Worm (Caenorhabditis elegans) whole organism, early embryonic: ENCODE measurements around the gene srf-3.

ENCODE experiments used
- B0310.2 ChIP-seq: sonication (generic microtip); optimal IDR thresholded peaks from 2 replicates; lab custom pipeline; 2016; ENCODE audit warnings: mild to moderate bottlenecking, missing genetic modification characterization, missing compliant biosample characterization
- aly-1 ChIP-seq: sonication (generic microtip); optimal IDR thresholded peaks from 2 replicates; lab custom pipeline; 2016; ENCODE audit warnings: missing genetic modification characterization, missing compliant biosample characterization
- ama-1 ChIP-seq: fragments of 150-350 bp; optimal IDR thresholded peaks from 2 replicates; lab custom pipeline; 2014
- ceh-13 ChIP-seq: fragments of 200-800 bp; sonication (Bioruptor generic); optimal IDR thresholded peaks from 2 replicates; lab custom pipeline; 2018; ENCODE audit warnings: mild to moderate bottlenecking, missing genetic modification characterization, missing compliant biosample characterization
- ceh-36 ChIP-seq: sonication (generic microtip); optimal IDR thresholded peaks from 2 replicates; lab custom pipeline; 2016; ENCODE audit warnings: missing genetic modification characterization, inconsistent platforms, missing compliant biosample characterization
- ets-7 ChIP-seq: sonication (generic microtip); optimal IDR thresholded peaks from 2 replicates; lab custom pipeline; 2016; ENCODE audit warnings: missing genotype, missing genetic modification characterization, missing compliant biosample characterization
- flt-1 ChIP-seq: fragments of 200-800 bp; sonication (Bioruptor generic); IDR thresholded peaks from 2 replicates; pipeline ENCODE4 v1.3.6; 2022; ENCODE audit warnings: missing genetic modification characterization, missing compliant biosample characterization
- hmbx-1 ChIP-seq: sonication (generic microtip); optimal IDR thresholded peaks from 2 replicates; lab custom pipeline; 2016; ENCODE audit warnings: mild to moderate bottlenecking, missing genetic modification characterization, missing compliant biosample characterization
- hmg-4 ChIP-seq: fragments of 200-800 bp; sonication (Bioruptor generic); optimal IDR thresholded peaks from 2 replicates; lab custom pipeline; 2018; ENCODE audit warnings: mild to moderate bottlenecking, missing genetic modification characterization, missing compliant biosample characterization
- pes-1 ChIP-seq: fragments of 200-800 bp; sonication (Bioruptor generic); IDR thresholded peaks from 2 replicates; pipeline ENCODE4 v1.3.6; 2022; ENCODE audit warnings: missing genetic modification reagents, missing genetic modification characterization, missing compliant biosample characterization
- sea-1 ChIP-seq: fragments of 200-800 bp; sonication (Bioruptor generic); conservative IDR thresholded peaks from 2 replicates; pipeline ENCODE4 v1.3.6; 2022; ENCODE audit warnings: missing genetic modification characterization, missing compliant biosample characterization
- tbx-11 ChIP-seq: fragments of 200-800 bp; sonication (Bioruptor generic); IDR thresholded peaks from 2 replicates; pipeline ENCODE4 v1.3.6; 2022; ENCODE audit warnings: missing genetic modification characterization, missing compliant biosample characterization
- tra-4 ChIP-seq: sonication (generic microtip); optimal IDR thresholded peaks from 2 replicates; lab custom pipeline; 2017; ENCODE audit warnings: missing genetic modification characterization, missing compliant biosample characterization

DNA sequence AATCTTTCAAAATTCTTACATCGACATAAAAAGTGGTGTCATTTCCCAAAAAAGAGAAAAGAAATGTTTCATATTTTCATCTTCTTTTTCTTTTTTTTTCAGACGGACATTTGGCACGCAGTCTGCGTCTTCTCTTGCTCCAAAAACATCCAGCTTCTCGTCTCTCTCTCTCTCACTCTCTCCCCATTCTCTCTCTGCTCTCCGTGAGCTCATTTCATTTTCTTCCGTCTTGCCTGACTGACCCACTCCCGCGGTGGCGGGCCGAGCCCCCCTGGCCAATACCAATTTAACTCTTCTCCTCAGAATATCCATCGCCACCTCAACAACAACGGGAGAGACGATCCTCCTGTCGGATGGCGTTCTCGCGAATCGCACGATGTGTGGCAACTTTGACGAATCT, 3.7 kb upstream of the srf-3 start, which contains the start of gene txt-19:
- TF ChIP-seq tbx-11 (GFP tag; lab: Robert Waterston, UW): no peak
- TF ChIP-seq ets-7 (tag; lab: Kevin White, UChicago): no peak
- no peak for TF ChIP-seq ceh-36 (tag; lab: Kevin White, UChicago)
- TF ChIP-seq hmbx-1: no peak
- no peak for TF ChIP-seq aly-1
- TF ChIP-seq ama-1 (lab: Kevin White, UChicago): no peak
- no peak for TF ChIP-seq pes-1
- TF ChIP-seq flt-1 (GFP tag; lab: Robert Waterston, UW): no peak
- no peak for TF ChIP-seq hmg-4
- no peak for TF ChIP-seq ceh-13 (GFP tag; lab: Kevin White, UChicago)
- no peak for TF ChIP-seq tra-4 (tag; lab: Kevin White, UChicago)
- TF ChIP-seq sea-1 (GFP tag; lab: Robert Waterston, UW): no peak
- TF ChIP-seq B0310.2: no peak
